Worm (Caenorhabditis elegans): ENCODE data around the gene srlf-37.

Gene srlf-37

ce11 chrV:617917-618316 is 13.9 kb upstream of the srlf-37 start:
- no peak for TF ChIP-seq unc-62 (GFP tag; optimal IDR thresholded peaks at IDR 0.05)

DNA sequence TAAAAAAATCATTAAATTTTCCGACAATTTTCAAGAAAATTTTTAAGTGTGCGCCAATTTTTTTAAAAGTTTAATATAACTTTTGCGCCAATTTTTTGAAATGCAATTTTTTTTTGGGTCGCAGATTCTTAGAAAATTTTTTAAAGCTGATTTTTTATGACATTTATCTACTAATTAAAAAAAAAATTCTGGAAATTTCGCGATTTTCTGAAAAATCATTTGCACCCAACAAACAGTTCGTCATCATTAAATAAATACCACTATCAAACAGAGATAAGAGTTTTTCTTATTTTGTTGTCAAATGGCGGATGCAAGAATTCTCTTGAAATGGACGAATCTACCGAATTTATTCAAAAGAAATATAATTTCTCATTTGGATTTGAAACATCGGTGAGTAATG is 11.3 kb upstream of the srlf-37 start, which contains the start of gene F48G7.13:
Gene F48G7.13 (plus strand): TSS at position 301 of the 400 bp plus-strand sequence.
- TF ChIP-seq unc-62 (GFP tag; optimal IDR thresholded peaks at IDR 0.05) = no peak

- TF ChIP-seq unc-62 (GFP tag; optimal IDR thresholded peaks at IDR 0.05) = no peak
These were observed 6.2 kb upstream of the srlf-37 start, which contains the start of gene nhr-90 for ce11 chrV:610217-610616. TSS of gene nhr-90 (plus strand) at chrV:610512.

DNA sequence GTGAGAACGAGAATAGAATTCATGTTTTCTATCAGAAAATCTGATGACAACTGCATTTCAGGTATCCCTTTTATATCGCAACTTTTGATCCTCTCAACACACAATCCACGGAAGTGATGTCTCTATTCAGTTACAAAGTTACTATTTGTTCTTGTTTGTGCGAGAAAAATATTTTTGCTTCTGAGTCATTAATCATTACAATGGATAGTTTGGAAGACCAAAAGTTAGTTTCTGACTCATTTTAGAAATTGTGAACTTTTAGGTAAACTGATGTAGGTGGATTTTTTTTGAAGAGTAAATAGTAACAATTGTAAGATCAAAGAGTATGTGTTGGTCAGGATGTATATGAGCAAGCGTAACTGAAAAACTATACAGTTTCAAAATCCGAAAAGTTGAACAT is 5.7 kb upstream of the srlf-37 start, which contains the start of gene srlf-36:
Gene srlf-36 (minus strand): TSS at position 101 of the 400 bp plus-strand sequence.
- TF ChIP-seq unc-62 (GFP tag; optimal IDR thresholded peaks at IDR 0.05) = no peak

DNA sequence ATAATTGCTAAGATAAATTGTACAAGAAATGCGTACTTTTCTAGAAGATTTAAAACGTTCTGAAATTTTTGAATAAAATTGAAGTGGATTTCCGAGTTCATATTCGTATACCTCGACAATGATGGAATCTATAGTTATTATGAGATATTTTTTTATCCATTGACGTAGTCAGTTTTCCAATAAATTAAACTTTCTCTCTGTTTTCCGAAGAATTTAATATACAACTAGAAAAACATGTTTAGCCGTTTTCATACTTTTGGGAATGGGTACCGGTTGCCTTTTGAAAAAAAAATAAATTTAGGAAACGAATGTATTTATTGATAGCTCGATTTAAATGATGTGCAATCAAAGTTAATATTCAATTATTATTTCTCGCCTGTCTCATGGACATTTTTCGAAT is 4.8 kb upstream of the srlf-37 start, which contains the start of gene srw-109:
Gene srw-109 (minus strand): TSS at position 101 of the 400 bp plus-strand sequence.
- TF ChIP-seq unc-62 (GFP tag; optimal IDR thresholded peaks at IDR 0.05) = no peak

DNA sequence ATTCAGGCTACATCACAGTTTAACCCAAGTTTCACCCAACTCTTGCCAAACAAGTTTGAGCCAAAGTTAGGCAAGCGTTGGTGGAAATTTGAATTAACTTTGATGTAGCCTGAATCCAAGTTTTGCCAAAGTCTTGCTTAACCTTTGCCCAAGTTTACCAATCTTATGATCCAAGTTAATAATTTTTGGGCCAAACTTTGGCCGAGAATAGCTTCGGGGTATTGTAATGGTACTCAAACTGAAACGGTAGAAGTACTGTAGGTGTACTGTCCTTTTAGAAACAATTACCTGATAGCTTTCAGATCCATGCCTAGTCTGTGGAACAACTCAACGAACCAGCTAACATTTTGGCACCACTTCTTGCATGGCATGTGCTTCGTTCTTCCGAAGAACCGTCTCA is 3.8 kb downstream of the srlf-37 start, which contains the start of gene nhr-251:
Gene nhr-251 (plus strand): TSS at position 301 of the 400 bp plus-strand sequence.
- no peak for TF ChIP-seq unc-62 (GFP tag; optimal IDR thresholded peaks at IDR 0.05)

DNA sequence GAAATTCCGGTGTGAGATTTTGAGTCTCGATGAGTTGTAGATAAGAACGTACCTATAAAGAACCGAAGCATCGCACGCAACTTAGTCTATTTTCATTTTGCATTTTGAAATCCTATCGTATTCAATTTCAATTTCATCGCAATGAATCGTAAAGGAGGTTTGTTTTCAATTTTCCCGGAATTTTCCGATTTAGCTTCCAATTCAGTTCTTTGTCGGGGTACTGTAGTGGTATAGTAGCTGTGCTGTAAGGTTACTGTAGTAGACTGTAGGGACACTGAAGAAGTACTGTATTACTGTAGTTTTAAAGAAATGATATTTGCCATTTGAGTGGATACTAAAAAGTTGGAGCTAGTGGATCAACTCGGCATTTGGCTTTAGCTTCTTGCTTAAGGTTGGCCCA is 4.2 kb downstream of the srlf-37 start:
- no peak for TF ChIP-seq unc-62 (GFP tag; optimal IDR thresholded peaks at IDR 0.05)

DNA sequence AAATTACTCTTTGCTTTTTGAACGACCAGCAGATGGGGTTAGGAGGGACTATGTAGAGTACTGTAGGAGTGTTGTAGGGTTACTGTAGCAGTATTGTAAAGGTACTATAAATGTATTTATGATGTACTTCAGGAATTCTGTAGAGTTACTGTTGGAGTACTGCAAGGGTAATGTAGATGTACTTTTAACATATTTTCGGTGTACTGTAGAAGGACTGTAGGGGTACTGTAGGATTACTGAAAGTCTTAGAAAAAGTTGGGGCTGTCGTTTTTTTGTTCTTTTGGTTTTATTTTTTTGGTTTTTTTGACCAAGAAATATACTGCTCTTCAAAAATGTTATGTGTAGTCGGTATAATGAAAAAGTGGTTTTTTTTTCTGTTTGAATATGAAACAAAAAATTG is 5.4 kb downstream of the srlf-37 start:
- no peak for TF ChIP-seq unc-62 (GFP tag; optimal IDR thresholded peaks at IDR 0.05)

DNA sequence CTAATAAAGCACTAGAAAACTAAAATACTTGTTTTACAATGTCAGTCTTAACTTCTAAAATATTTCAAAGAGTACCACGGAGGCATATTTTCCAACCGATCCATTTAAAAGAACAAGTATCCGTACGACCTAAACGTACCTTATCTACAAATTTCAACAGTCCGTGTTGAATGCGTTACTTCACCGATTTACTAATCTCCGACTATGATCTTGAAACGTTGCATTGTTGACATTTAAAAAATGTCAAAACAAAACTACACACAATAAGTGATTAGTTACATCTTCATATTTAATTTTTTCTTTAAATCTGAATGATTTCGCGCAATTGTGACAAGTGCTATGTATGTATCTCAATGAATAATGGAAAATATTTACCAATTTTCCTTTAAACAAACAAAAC is 6.2 kb downstream of the srlf-37 start:
- TF ChIP-seq unc-62 (GFP tag; optimal IDR thresholded peaks at IDR 0.05) = no peak

DNA sequence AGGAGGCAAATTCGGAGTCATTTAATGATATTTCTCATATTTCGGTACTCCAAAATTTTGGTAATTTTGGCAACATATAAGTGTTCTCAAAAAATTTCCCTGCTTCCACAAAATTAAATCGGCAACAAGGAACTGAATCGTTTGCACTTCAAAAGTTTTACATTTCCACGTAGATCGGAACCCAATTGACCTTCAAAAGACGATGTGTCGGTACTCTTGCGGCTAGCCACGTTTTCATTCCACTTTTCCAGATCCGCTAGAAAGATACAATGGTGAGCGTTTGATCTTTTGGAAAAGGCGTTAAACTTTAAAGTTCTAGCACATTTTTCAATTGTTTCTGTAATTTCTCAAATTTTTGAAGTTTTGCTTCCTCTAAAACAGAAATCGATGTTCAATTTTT is 7.1 kb downstream of the srlf-37 start:
- no peak for TF ChIP-seq unc-62 (GFP tag; optimal IDR thresholded peaks at IDR 0.05)

ce11 chrV:592959-593358 is 11.0 kb downstream of the srlf-37 start, which contains the start of gene ZK488.5:
TSS of gene ZK488.5 (plus strand) at chrV:593259.
- no peak for TF ChIP-seq unc-62 (GFP tag; optimal IDR thresholded peaks at IDR 0.05)

DNA sequence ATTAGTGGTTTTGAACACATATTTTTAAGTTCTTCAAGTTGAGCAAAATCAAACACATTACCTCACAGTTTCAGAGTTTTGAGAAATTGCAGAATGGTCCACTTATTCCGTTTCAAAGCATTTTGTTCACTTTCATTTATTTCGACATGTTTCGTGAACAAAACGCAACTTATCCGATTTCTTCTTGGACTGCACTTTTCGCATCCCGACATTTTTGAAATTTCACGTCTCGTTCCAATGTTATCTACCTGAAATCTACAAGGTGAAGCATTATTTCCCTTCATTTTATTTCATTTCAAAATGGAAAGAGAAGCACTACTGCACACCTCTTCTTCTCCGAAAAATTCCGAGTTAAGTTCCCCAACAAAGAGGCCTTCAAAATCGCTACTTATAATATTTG is 13.8 kb downstream of the srlf-37 start, which contains the start of gene ZK488.6:
Gene ZK488.6 (plus strand): TSS at position 301 of the 400 bp plus-strand sequence.
- TF ChIP-seq unc-62 (GFP tag; optimal IDR thresholded peaks at IDR 0.05) = no peak

ce11 chrV:587818-588217 is 16.2 kb downstream of the srlf-37 start, which contains the start of gene K06H6.1:
TSS of gene K06H6.1 (plus strand) at chrV:588118.
- no peak for TF ChIP-seq unc-62 (GFP tag; optimal IDR thresholded peaks at IDR 0.05)

ce11 chrV:585472-585871 is 18.5 kb downstream of the srlf-37 start, which contains the start of gene K06H6.2:
TSS of gene K06H6.2 (plus strand) at chrV:585772.
- no peak for TF ChIP-seq unc-62 (GFP tag; optimal IDR thresholded peaks at IDR 0.05)

ce11 chrV:581616-582015 is 22.4 kb downstream of the srlf-37 start, which contains the start of gene nstp-7:
TSS of gene nstp-7 (plus strand) at chrV:581916.
- TF ChIP-seq unc-62 (GFP tag; optimal IDR thresholded peaks at IDR 0.05) = no peak

DNA sequence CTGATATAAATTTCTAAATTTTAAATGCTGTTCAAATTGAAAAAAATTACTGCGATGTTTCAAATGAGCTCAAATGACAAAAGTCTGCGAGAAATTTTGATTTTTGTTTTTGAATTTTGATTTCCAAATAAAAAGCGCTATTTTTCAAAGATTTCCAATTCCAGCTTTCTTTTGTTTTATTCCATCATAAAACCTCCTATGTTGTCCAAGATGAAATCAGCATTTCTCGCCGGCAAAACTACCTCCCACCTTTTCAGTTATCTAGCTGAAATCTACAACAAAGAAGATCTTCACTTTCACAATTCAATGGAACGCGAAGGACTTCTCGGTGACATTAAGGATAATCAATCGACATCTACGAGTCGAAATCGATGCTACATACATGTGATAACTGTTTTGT is 25.0 kb downstream of the srlf-37 start, which contains the start of gene K06H6.4:
Gene K06H6.4 (plus strand): TSS at position 301 of the 400 bp plus-strand sequence.
- TF ChIP-seq unc-62 (GFP tag; optimal IDR thresholded peaks at IDR 0.05) = no peak

ce11 chrV:576918-577317 is 27.1 kb downstream of the srlf-37 start:
- no peak for TF ChIP-seq unc-62 (GFP tag; optimal IDR thresholded peaks at IDR 0.05)

DNA sequence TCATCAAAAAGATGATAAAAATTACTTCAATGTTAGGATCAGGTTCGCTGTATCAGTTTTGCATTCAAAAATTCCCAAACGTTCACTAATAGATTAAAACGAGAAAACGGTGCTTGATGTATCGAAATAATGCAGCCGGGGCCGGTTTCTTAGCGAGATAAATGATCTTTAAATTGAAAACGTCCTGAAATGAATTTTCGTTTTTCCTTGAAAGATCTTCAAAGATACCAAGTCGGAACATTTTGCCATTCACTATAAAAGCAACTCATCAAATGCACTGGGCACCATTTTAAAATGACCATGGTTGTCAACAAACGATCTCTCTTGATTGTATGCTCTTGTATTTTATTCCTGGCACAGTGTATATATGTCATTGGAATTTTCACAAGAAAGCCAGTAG is 27.9 kb downstream of the srlf-37 start, which contains the start of gene K06H6.5:
Gene K06H6.5 (plus strand): TSS at position 301 of the 400 bp plus-strand sequence.
- TF ChIP-seq unc-62 (GFP tag; optimal IDR thresholded peaks at IDR 0.05) = no peak

Data from whole organism, dauer.